Fruit fly (Drosophila melanogaster): Measurements from ENCODE around the gene CG43610.

DNA sequence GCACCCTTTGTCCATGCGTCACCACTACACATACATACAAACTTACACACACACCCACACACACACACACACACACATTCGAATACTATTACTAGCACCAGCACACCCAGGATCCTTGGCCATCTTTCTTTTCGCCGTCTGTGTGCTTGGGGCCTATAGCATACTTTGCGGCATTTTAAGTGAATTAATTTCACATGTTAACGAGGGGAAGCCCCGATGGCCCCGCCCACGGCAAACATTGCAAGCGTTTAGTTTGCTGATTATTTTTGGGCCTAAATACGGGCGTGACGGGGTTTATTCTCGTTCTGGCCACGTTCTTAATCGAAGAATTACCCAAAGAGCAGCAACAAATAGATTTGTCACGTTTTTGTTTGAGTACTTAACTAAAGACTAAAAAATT is 15.6 kb upstream of the CG43610 start:
- TF ChIP-seq CG8478 (optimal IDR thresholded peaks at IDR 0.05): no peak
- no peak for TF ChIP-seq Dll (optimal IDR thresholded peaks at IDR 0.05)
- no peak for TF ChIP-seq psq (optimal IDR thresholded peaks at IDR 0.05)
